Worm (Caenorhabditis elegans) whole organism, mixed stage, embryonic: Measurements from ENCODE around the gene spig-7.

Experiments used
- M03D4.4 ChIP-seq: sonication (generic microtip); optimal IDR thresholded peaks from 2 replicates; lab custom pipeline; 2017; ENCODE audit warnings: mild to moderate bottlenecking, missing genetic modification characterization, missing compliant biosample characterization
- blmp-1 ChIP-seq: fragments of 150-350 bp; optimal IDR thresholded peaks from 2 replicates; lab custom pipeline; 2014; ENCODE audit warnings: missing biosample characterization, missing genetic modification characterization
- flh-1 ChIP-seq: fragments of 200-800 bp; sonication (Bioruptor generic); optimal IDR thresholded peaks from 2 replicates; lab custom pipeline; 2018; ENCODE audit warnings: mild to moderate bottlenecking, missing genetic modification characterization, moderate library complexity, missing compliant biosample characterization
- lin-32 ChIP-seq: fragments of 200-800 bp; sonication (Bioruptor generic); optimal IDR thresholded peaks from 2 replicates; lab custom pipeline; 2018; ENCODE audit warnings: mild to moderate bottlenecking, missing genetic modification characterization, missing compliant biosample characterization
- mab-5 ChIP-seq: fragments of 150-350 bp; optimal IDR thresholded peaks from 2 replicates; lab custom pipeline; 2014; ENCODE audit warnings: missing biosample characterization, missing genetic modification characterization
- mls-2 ChIP-seq: sonication (generic microtip); optimal IDR thresholded peaks from 2 replicates; lab custom pipeline; 2016; ENCODE audit warnings: mild to moderate bottlenecking, missing genetic modification characterization, moderate library complexity, missing compliant biosample characterization
- nhr-2 ChIP-seq: fragments of 150-350 bp; optimal IDR thresholded peaks from 2 replicates; lab custom pipeline; 2014; ENCODE audit warnings: missing biosample characterization, missing genetic modification characterization
- sem-2 ChIP-seq: fragments of 200-800 bp; sonication (Bioruptor generic); optimal IDR thresholded peaks from 2 replicates; lab custom pipeline; 2018; ENCODE audit warnings: mild to moderate bottlenecking, missing genetic modification characterization, missing compliant biosample characterization
- snpc-4 ChIP-seq: fragments of 150-350 bp; optimal IDR thresholded peaks from 2 replicates; lab custom pipeline; 2014; ENCODE audit warnings: missing biosample characterization, missing genetic modification characterization
- tbx-8 ChIP-seq: fragments of 200-800 bp; sonication (Bioruptor generic); optimal IDR thresholded peaks from 2 replicates; lab custom pipeline; 2018; ENCODE audit warnings: mild to moderate bottlenecking, missing genetic modification characterization, moderate library complexity, missing compliant biosample characterization
- unc-120 ChIP-seq: sonication (generic microtip); optimal IDR thresholded peaks from 2 replicates; lab custom pipeline; 2017; ENCODE audit warnings: missing genetic modification characterization, missing compliant biosample characterization; ENCODE audit not compliant: poor library complexity, severe bottlenecking
- unc-39 ChIP-seq: fragments of 150-350 bp; optimal IDR thresholded peaks from 2 replicates; lab custom pipeline; 2014; ENCODE audit warnings: missing biosample characterization, missing genetic modification characterization
- unc-62 ChIP-seq: fragments of 150-350 bp; optimal IDR thresholded peaks from 2 replicates; lab custom pipeline; 2014; ENCODE audit warnings: missing biosample characterization, missing genetic modification reagents, missing genetic modification characterization

Gene spig-7

DNA sequence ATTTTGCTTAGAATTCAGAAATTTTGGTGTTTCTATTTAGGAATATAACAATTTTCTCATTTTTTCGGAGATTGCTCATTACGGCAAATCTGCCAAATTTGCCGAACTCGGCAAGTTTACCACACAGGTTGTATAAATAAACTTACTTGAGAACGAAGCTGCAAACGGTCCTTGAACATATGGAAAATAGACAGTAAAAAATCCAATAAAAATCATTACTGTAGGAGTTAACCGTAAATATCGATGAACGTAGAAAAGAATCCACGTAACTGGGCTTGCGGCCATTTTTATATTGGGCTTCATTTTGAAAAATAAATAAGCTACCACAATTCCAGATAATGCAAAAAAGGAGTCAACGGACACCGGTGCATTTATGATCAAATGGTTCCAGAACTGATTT is 45.7 kb downstream of the spig-7 start:
- TF ChIP-seq mls-2 (tag; lab: Kevin White, UChicago) (no peak), nhr-2 (tag; lab: Kevin White, UChicago) (no peak), tbx-8 (GFP tag; lab: Kevin White, UChicago) (no peak), lin-32 (no peak), flh-1 (no peak), unc-120 (tag; lab: Kevin White, UChicago) (no peak), M03D4.4 (no peak), sem-2 (no peak)

ce11 chrV:1541786-1542185 is 47.2 kb downstream of the spig-7 start, which contains the start of gene oac-31:
Gene oac-31, minus strand, starts transcription at chrV:1541886.
- TF ChIP-seq blmp-1 (tag; lab: Kevin White, UChicago) (no peak), unc-62 (GFP tag; lab: Kevin White, UChicago) (no peak), snpc-4 (tag; lab: Kevin White, UChicago) (no peak), mab-5 (tag; lab: Kevin White, UChicago) (no peak), unc-39 (no peak)
